Fruit fly (Drosophila melanogaster) whole organism, adult: ENCODE measurements around the gene Grasp65.
A peak's percentile ranks its signal among the peaks of the same experiment; 100 is the strongest.

Experiments
- Clk ChIP-seq: fragments of 200-800 bp; sonication (Bioruptor generic); optimal IDR thresholded peaks from 2 replicates; lab custom pipeline; 2017; ENCODE audit warnings: missing biosample characterization, missing genetic modification characterization
- Crg-1 ChIP-seq: fragments of 200-800 bp; sonication (Bioruptor generic); optimal IDR thresholded peaks from 2 replicates; lab custom pipeline; 2016; ENCODE audit warnings: missing biosample characterization, missing genetic modification characterization
- Mnt ChIP-seq: fragments of 200-800 bp; sonication (Bioruptor generic); optimal IDR thresholded peaks from 2 replicates; lab custom pipeline; 2016; ENCODE audit warnings: missing biosample characterization, mild to moderate bottlenecking, missing genetic modification characterization
- cic ChIP-seq: fragments of 200-800 bp; sonication (Bioruptor generic); optimal IDR thresholded peaks from 2 replicates; lab custom pipeline; 2017; ENCODE audit warnings: missing biosample characterization, mild to moderate bottlenecking, missing genetic modification characterization, moderate library complexity
- pad ChIP-seq: fragments of 200-800 bp; sonication (Bioruptor generic); optimal IDR thresholded peaks from 3 replicates; lab custom pipeline; 2017; ENCODE audit warnings: missing biosample characterization, missing genetic modification characterization, mild to moderate bottlenecking, moderate library complexity, missing genetic modification reagents

dm6 chr3L:19929719-19930334 is 5.1 kb downstream of the Grasp65 start:
- TF ChIP-seq Crg-1 (GFP tag; lab: Kevin White, UChicago) (no peak), Mnt (GFP tag; lab: Kevin White, UChicago) (peak; percentile 56), Clk (no peak), pad (GFP tag; lab: Kevin White, UChicago) (no peak), cic (GFP tag; lab: Kevin White, UChicago) (peak; percentile 89)
